Worm (Caenorhabditis elegans) whole organism, L4 larva: ENCODE data around the gene nfm-1.

ENCODE experiments used
- F49E8.2 ChIP-seq: sonication (generic microtip); optimal IDR thresholded peaks from 2 replicates; lab custom pipeline; 2016; ENCODE audit warnings: missing compliant biosample characterization, mild to moderate bottlenecking, missing genetic modification characterization, borderline replicate concordance
- R02D3.7 ChIP-seq: fragments of 150-350 bp; sonication (generic microtip); optimal IDR thresholded peaks from 3 replicates; lab custom pipeline; 2014; ENCODE audit warnings: missing biosample characterization, missing genetic modification characterization
- T20F7.1 ChIP-seq: fragments of 200-800 bp; sonication (Bioruptor generic); optimal IDR thresholded peaks from 2 replicates; lab custom pipeline; 2018; ENCODE audit warnings: mild to moderate bottlenecking, missing genetic modification characterization, missing compliant biosample characterization
- Y48G9A.11 ChIP-seq: fragments of 200-800 bp; sonication (Bioruptor generic); IDR thresholded peaks from 2 replicates; pipeline ENCODE4 v1.3.6; 2022; ENCODE audit warnings: missing genetic modification reagents, missing genetic modification characterization, missing compliant biosample characterization
- ZK546.5 ChIP-seq, 2 experiments: sonication (generic microtip); optimal IDR thresholded peaks; 2 replicates each; lab custom pipeline; 2017; ENCODE audit warnings: missing biosample characterization in 2 of 2, missing genetic modification characterization in 2 of 2
- aha-1 ChIP-seq: fragments of 150-350 bp; peaks from one replicate; lab custom pipeline; 2014; ENCODE audit warnings: missing biosample characterization, missing genetic modification characterization
- aly-2 ChIP-seq: sonication (generic microtip); optimal IDR thresholded peaks from 2 replicates; lab custom pipeline; 2018; ENCODE audit warnings: missing biosample characterization, missing genetic modification characterization
- ceh-28 ChIP-seq: fragments of 150-350 bp; optimal IDR thresholded peaks from 2 replicates; lab custom pipeline; 2014; ENCODE audit warnings: missing biosample characterization, missing genetic modification reagents, missing genetic modification characterization
- ceh-32 ChIP-seq: sonication (generic microtip); optimal IDR thresholded peaks from 2 replicates; lab custom pipeline; 2016; ENCODE audit warnings: mild to moderate bottlenecking, missing genetic modification characterization, missing compliant biosample characterization; ENCODE audit not compliant: poor library complexity
- ceh-82 ChIP-seq: sonication (generic microtip); optimal IDR thresholded peaks from 2 replicates; lab custom pipeline; 2017; ENCODE audit warnings: missing biosample characterization, missing genetic modification characterization
- ces-1 ChIP-seq: fragments of 150-350 bp; sonication (generic microtip); optimal IDR thresholded peaks from 4 replicates; lab custom pipeline; 2014; ENCODE audit warnings: missing biosample characterization, missing genetic modification reagents, missing genetic modification characterization
- daf-12 ChIP-seq: fragments of 150-350 bp; optimal IDR thresholded peaks from 2 replicates; lab custom pipeline; 2014; ENCODE audit warnings: missing biosample characterization, missing genetic modification reagents, missing genetic modification characterization
- dmd-6 ChIP-seq: fragments of 200-800 bp; sonication (Bioruptor generic); IDR thresholded peaks from 2 replicates; pipeline ENCODE4 v1.3.6; 2022; ENCODE audit warnings: missing genetic modification reagents, missing genetic modification characterization, missing compliant biosample characterization
- dmd-9 ChIP-seq: fragments of 200-800 bp; sonication (Bioruptor generic); IDR thresholded peaks from 2 replicates; pipeline ENCODE4 v1.3.6; 2022; ENCODE audit warnings: missing genetic modification reagents, missing genetic modification characterization, missing compliant biosample characterization
- egl-43 ChIP-seq: fragments of 200-800 bp; sonication (Bioruptor generic); IDR thresholded peaks from 2 replicates; pipeline ENCODE4 v1.3.6; 2022; ENCODE audit warnings: missing genetic modification reagents, missing genetic modification characterization, missing compliant biosample characterization
- fkh-10 ChIP-seq: fragments of 150-350 bp; optimal IDR thresholded peaks from 2 replicates; lab custom pipeline; 2014; ENCODE audit warnings: missing biosample characterization, missing genetic modification reagents, missing genetic modification characterization
- fos-1 ChIP-seq: fragments of 150-350 bp; optimal IDR thresholded peaks from 2 replicates; lab custom pipeline; 2014; ENCODE audit warnings: missing biosample characterization, missing genetic modification characterization
- hlh-11 ChIP-seq: fragments of 200-800 bp; sonication (Bioruptor generic); optimal IDR thresholded peaks from 2 replicates; lab custom pipeline; 2018; ENCODE audit warnings: mild to moderate bottlenecking, missing genetic modification characterization, missing compliant biosample characterization
- hlh-30 ChIP-seq: sonication (generic microtip); optimal IDR thresholded peaks from 2 replicates; lab custom pipeline; 2017; ENCODE audit warnings: antibody characterized with exemption, mild to moderate bottlenecking, missing genetic modification characterization, missing compliant biosample characterization; ENCODE audit not compliant: insufficient read depth
- hmg-1.1 ChIP-seq: fragments of 200-800 bp; sonication (Bioruptor generic); IDR thresholded peaks from 2 replicates; pipeline ENCODE4 v1.3.6; 2022; ENCODE audit warnings: missing genetic modification reagents, missing genetic modification characterization, missing compliant biosample characterization
- jun-1 ChIP-seq: fragments of 150-350 bp; optimal IDR thresholded peaks from 2 replicates; lab custom pipeline; 2014; ENCODE audit warnings: missing biosample characterization, missing genetic modification reagents, missing genetic modification characterization
- lin-38 ChIP-seq: fragments of 200-800 bp; sonication (Bioruptor generic); IDR thresholded peaks from 2 replicates; pipeline ENCODE4 v1.3.6; 2022; ENCODE audit warnings: missing genetic modification reagents, missing genetic modification characterization, missing compliant biosample characterization
- lin-39 ChIP-seq: fragments of 150-350 bp; optimal IDR thresholded peaks from 2 replicates; lab custom pipeline; 2014; ENCODE audit warnings: missing biosample characterization, missing genetic modification reagents, missing genetic modification characterization
- lsy-2 ChIP-seq, 2 experiments: fragments of 150-350 bp in 1 of 2; sonication (generic microtip) in 1 of 2; optimal IDR thresholded peaks; 2 replicates each; lab custom pipeline; 2014 to 2017; ENCODE audit warnings: missing biosample characterization in 2 of 2, missing genetic modification characterization in 2 of 2
- mep-1 ChIP-seq: fragments of 150-350 bp; sonication (generic microtip); optimal IDR thresholded peaks from 3 replicates; lab custom pipeline; 2014; ENCODE audit warnings: missing biosample characterization, missing genetic modification characterization
- mes-2 ChIP-seq: sonication (generic microtip); optimal IDR thresholded peaks from 2 replicates; lab custom pipeline; 2016; ENCODE audit warnings: missing genotype, mild to moderate bottlenecking, missing genetic modification characterization, missing compliant biosample characterization; ENCODE audit not compliant: poor library complexity, severe bottlenecking
- mxl-3 ChIP-seq: fragments of 200-800 bp; sonication (Bioruptor generic); optimal IDR thresholded peaks from 2 replicates; lab custom pipeline; 2018; ENCODE audit warnings: mild to moderate bottlenecking, missing genetic modification characterization, missing compliant biosample characterization
- nhr-10 ChIP-seq: fragments of 150-350 bp; optimal IDR thresholded peaks from 2 replicates; lab custom pipeline; 2014; ENCODE audit warnings: missing biosample characterization, missing genetic modification characterization
- nhr-102 ChIP-seq: sonication (generic microtip); optimal IDR thresholded peaks from 2 replicates; lab custom pipeline; 2016; ENCODE audit warnings: mild to moderate bottlenecking, missing genetic modification characterization, moderate library complexity, missing compliant biosample characterization
- nhr-111 ChIP-seq: fragments of 200-800 bp; sonication (Bioruptor generic); optimal IDR thresholded peaks from 2 replicates; lab custom pipeline; 2018; ENCODE audit warnings: mild to moderate bottlenecking, missing genetic modification characterization, missing compliant biosample characterization
- nhr-25 ChIP-seq: sonication (generic microtip); optimal IDR thresholded peaks from 2 replicates; lab custom pipeline; 2017; ENCODE audit warnings: missing genetic modification characterization, mild to moderate bottlenecking, missing compliant biosample characterization, antibody characterized with exemption, moderate library complexity, borderline replicate concordance; ENCODE audit not compliant: insufficient read depth
- nhr-28 ChIP-seq: fragments of 150-350 bp; optimal IDR thresholded peaks from 2 replicates; lab custom pipeline; 2014; ENCODE audit warnings: missing biosample characterization, missing genetic modification characterization
- nhr-6 ChIP-seq: fragments of 150-350 bp; optimal IDR thresholded peaks from 2 replicates; lab custom pipeline; 2014; ENCODE audit warnings: missing biosample characterization, missing genetic modification characterization
- nhr-77 ChIP-seq: fragments of 150-350 bp; optimal IDR thresholded peaks from 2 replicates; lab custom pipeline; 2014; ENCODE audit warnings: missing biosample characterization, missing genetic modification characterization
- pha-4 ChIP-seq, 2 experiments: fragments of 150-350 bp in 1 of 2; fragments of 200-800 bp in 1 of 2; sonication (Bioruptor generic) in 1 of 2; IDR thresholded peaks in 1 of 2; optimal IDR thresholded peaks in 1 of 2; 2 replicates each; pipeline versions ENCODE4 v1.3.6 to Lab custom; 2014 to 2022; ENCODE audit warnings: missing genetic modification characterization in 2 of 2, missing genetic modification reagents in 2 of 2, missing biosample characterization in 1 of 2, missing compliant biosample characterization in 1 of 2
- rbr-2 ChIP-seq: sonication (generic microtip); optimal IDR thresholded peaks from 2 replicates; lab custom pipeline; 2016; ENCODE audit warnings: missing genotype, missing genetic modification characterization, missing compliant biosample characterization
- snpc-1.2 ChIP-seq: fragments of 200-800 bp; sonication (Bioruptor generic); IDR thresholded peaks from 2 replicates; pipeline ENCODE4 v1.3.6; 2022; ENCODE audit warnings: missing genetic modification reagents, missing genetic modification characterization, missing compliant biosample characterization
- tra-1 ChIP-seq: fragments of 200-800 bp; sonication (Bioruptor generic); IDR thresholded peaks from 2 replicates; pipeline ENCODE4 v1.3.6; 2022; ENCODE audit warnings: missing genetic modification reagents, missing genetic modification characterization, missing compliant biosample characterization
- unc-39 ChIP-seq: sonication (generic microtip); optimal IDR thresholded peaks from 2 replicates; lab custom pipeline; 2017; ENCODE audit warnings: missing biosample characterization, missing genetic modification characterization
- unc-62 ChIP-seq, 3 experiments: fragments of 150-350 bp in 1 of 3; sonication (generic microtip); optimal IDR thresholded peaks in 2 of 3; peaks in 1 of 3; 1 replicate in 1 of 3; 2 replicates in 2 of 3; lab custom pipeline; 2014 to 2017; ENCODE audit warnings: missing biosample characterization in 3 of 3, missing genetic modification characterization in 3 of 3, missing genetic modification reagents in 3 of 3, missing genotype in 1 of 3
- zfp-2 ChIP-seq: sonication (generic microtip); optimal IDR thresholded peaks from 2 replicates; lab custom pipeline; 2016; ENCODE audit warnings: mild to moderate bottlenecking, missing genetic modification characterization, missing compliant biosample characterization
- zip-2 ChIP-seq: fragments of 150-350 bp; optimal IDR thresholded peaks from 2 replicates; lab custom pipeline; 2014; ENCODE audit warnings: missing biosample characterization, missing genetic modification characterization
- ztf-7 ChIP-seq: fragments of 150-350 bp; optimal IDR thresholded peaks from 2 replicates; lab custom pipeline; 2014; ENCODE audit warnings: missing biosample characterization, missing genetic modification characterization

nfm-1 gene

ce11 chrIII:6116981-6117380 lies 42.3 kb upstream of the nfm-1 start (continued):
- 0 out of 2 replicates have a peak, but pooled peaks have one; percentile 16 for TF ChIP-seq pha-4 (GFP tag; IDR thresholded peaks at IDR 0.05; lab: Robert Waterston, UW)
- no peak for TF ChIP-seq pha-4 (tag; optimal IDR thresholded peaks at IDR 0.05; lab: Kevin White, UChicago)
- peak; percentile 7 for TF ChIP-seq T20F7.1 (GFP tag; lab: Kevin White, UChicago)
- no peak for TF ChIP-seq nhr-77 (tag; lab: Kevin White, UChicago)
- TF ChIP-seq hlh-11, result peak; percentile 10
- TF ChIP-seq lin-38 (GFP tag; lab: Robert Waterston, UW), result no peak
- TF ChIP-seq lin-39, result no peak
- TF ChIP-seq snpc-1.2 (GFP tag; lab: Robert Waterston, UW), result no peak
- TF ChIP-seq nhr-111 (GFP tag; lab: Kevin White, UChicago), result no peak
- no peak for TF ChIP-seq fos-1 (tag; lab: Kevin White, UChicago)
- no peak for TF ChIP-seq dmd-9 (GFP tag; lab: Robert Waterston, UW)
- peak; percentile 55 for TF ChIP-seq mep-1
- no peak for TF ChIP-seq mes-2
- no peak for TF ChIP-seq ztf-7 (tag; lab: Kevin White, UChicago)
- TF ChIP-seq unc-62 (GFP tag; optimal IDR thresholded peaks at IDR 0.05 in 1 of 2; lab: Kevin White, UChicago), result no peak
- TF ChIP-seq unc-62 (tag; optimal IDR thresholded peaks at IDR 0.05; lab: Kevin White, UChicago), result no peak
- TF ChIP-seq nhr-25 (tag; lab: Kevin White, UChicago), result no peak
- TF ChIP-seq daf-12 (tag; lab: Kevin White, UChicago), result no peak
- TF ChIP-seq ceh-82 (tag; lab: Kevin White, UChicago), result no peak
- no peak for TF ChIP-seq zfp-2 (tag; lab: Kevin White, UChicago)
- TF ChIP-seq nhr-6, result no peak
- TF ChIP-seq ces-1, result no peak
- TF ChIP-seq tra-1 (GFP tag; lab: Robert Waterston, UW), result peak; percentile 30; the same call in 1 of the 2 replicates
- TF ChIP-seq ceh-28 (tag; lab: Kevin White, UChicago), result no peak
- TF ChIP-seq nhr-102 (tag; lab: Kevin White, UChicago), result no peak
- TF ChIP-seq unc-39 (tag; lab: Kevin White, UChicago), result no peak
- TF ChIP-seq aly-2 (tag; lab: Kevin White, UChicago), result no peak
- TF ChIP-seq F49E8.2 (tag; lab: Kevin White, UChicago), result no peak
- no peak for TF ChIP-seq ZK546.5 (tag; optimal IDR thresholded peaks at IDR 0.05; lab: Kevin White, UChicago)
- TF ChIP-seq nhr-10, result no peak
- TF ChIP-seq R02D3.7 (tag; lab: Kevin White, UChicago), result no peak
- TF ChIP-seq egl-43 (GFP tag; lab: Robert Waterston, UW), result no peak
- TF ChIP-seq dmd-6 (GFP tag; lab: Robert Waterston, UW), result peak; percentile 56
- no peak for TF ChIP-seq Y48G9A.11 (GFP tag; lab: Robert Waterston, UW)
- TF ChIP-seq nhr-28 (tag; lab: Kevin White, UChicago), result peak; percentile 40
- peak in 1 of 2 experiments; percentile 20 for TF ChIP-seq lsy-2 (tag; optimal IDR thresholded peaks at IDR 0.05; lab: Kevin White, UChicago)
- TF ChIP-seq jun-1, result no peak
- TF ChIP-seq rbr-2, result no peak
- TF ChIP-seq zip-2, result no peak
- no peak for TF ChIP-seq fkh-10 (GFP tag; lab: Kevin White, UChicago)
- no peak for TF ChIP-seq mxl-3 (GFP tag; lab: Kevin White, UChicago)
- no peak for TF ChIP-seq hmg-1.1 (GFP tag; lab: Robert Waterston, UW)

- TF ChIP-seq lsy-2 (tag; optimal IDR thresholded peaks at IDR 0.05; lab: Kevin White, UChicago) (no peak), aha-1 (tag; lab: Kevin White, UChicago) (peak; percentile 21), dmd-9 (GFP tag; lab: Robert Waterston, UW) (no peak), aly-2 (tag; lab: Kevin White, UChicago) (no peak), hlh-30 (tag; lab: Kevin White, UChicago) (no peak), ceh-32 (tag; lab: Kevin White, UChicago) (no peak)
- TF ChIP-seq, all 104 proteins: peak for 1
Observed at ce11 chrIII:6118320-6118719, 40.9 kb upstream of the nfm-1 start, which contains the start of gene kin-18. TSS of gene kin-18 (plus strand) at chrIII:6118620.
